Worm (Caenorhabditis elegans) whole organism, young adult: ENCODE results near the gene Y66D12A.19.

Experiments used
- B0019.2 ChIP-seq: fragments of 200-800 bp; sonication (Bioruptor generic); conservative IDR thresholded peaks from 2 replicates; pipeline ENCODE4 v1.3.6; 2022; ENCODE audit warnings: missing genetic modification reagents, missing genetic modification characterization, missing compliant biosample characterization
- F10E7.11 ChIP-seq: sonication (generic microtip); optimal IDR thresholded peaks from 2 replicates; lab custom pipeline; 2017; ENCODE audit warnings: mild to moderate bottlenecking, missing genetic modification characterization, moderate library complexity, missing compliant biosample characterization
- F39B2.1 ChIP-seq: fragments of 200-800 bp; sonication (Bioruptor generic); IDR thresholded peaks from 2 replicates; pipeline ENCODE4 v1.3.6; 2022; ENCODE audit warnings: missing genetic modification reagents, missing genetic modification characterization, missing compliant biosample characterization
- F49E8.2 ChIP-seq: sonication (generic microtip); optimal IDR thresholded peaks from 3 replicates; lab custom pipeline; 2017; ENCODE audit warnings: missing genetic modification characterization, mild to moderate bottlenecking, missing compliant biosample characterization, antibody characterized with exemption, moderate library complexity; ENCODE audit not compliant: insufficient read depth
- F55B11.4 ChIP-seq: sonication (generic microtip); optimal IDR thresholded peaks from 2 replicates; lab custom pipeline; 2016; ENCODE audit warnings: missing compliant biosample characterization, missing genetic modification characterization, borderline replicate concordance; ENCODE audit not compliant: insufficient read depth
- F57C9.4 ChIP-seq: sonication (generic microtip); optimal IDR thresholded peaks from 2 replicates; lab custom pipeline; 2017; ENCODE audit warnings: mild to moderate bottlenecking, missing genetic modification characterization, missing compliant biosample characterization
- K11D2.4 ChIP-seq: fragments of 200-800 bp; sonication (Bioruptor generic); IDR thresholded peaks from 2 replicates; pipeline ENCODE4 v1.3.6; 2022; ENCODE audit warnings: missing genetic modification reagents, missing genetic modification characterization, missing compliant biosample characterization
- T26A5.8 ChIP-seq: sonication (generic microtip); optimal IDR thresholded peaks from 2 replicates; lab custom pipeline; 2016; ENCODE audit warnings: missing genetic modification characterization, missing compliant biosample characterization
- Y79H2A.3 ChIP-seq: fragments of 200-800 bp; sonication (Bioruptor generic); conservative IDR thresholded peaks from 2 replicates; pipeline ENCODE4 v1.3.6; 2022; ENCODE audit warnings: missing genetic modification reagents, missing genetic modification characterization, missing compliant biosample characterization
- ama-1 ChIP-seq, 3 experiments: fragments of 150-350 bp in 1 of 3; sonication (generic microtip) in 2 of 3; optimal IDR thresholded peaks; 2 replicates each; lab custom pipeline; 2014 to 2018; ENCODE audit warnings: missing biosample characterization in 2 of 3, missing genetic modification characterization in 2 of 3, missing genetic modification reagents in 2 of 3
- attf-3 ChIP-seq: fragments of 200-800 bp; sonication (Bioruptor generic); conservative IDR thresholded peaks from 2 replicates; pipeline ENCODE4 v1.3.6; 2022; ENCODE audit warnings: missing genetic modification reagents, missing genetic modification characterization, missing compliant biosample characterization
- attf-5 ChIP-seq: fragments of 200-800 bp; sonication (Bioruptor generic); optimal IDR thresholded peaks from 2 replicates; lab custom pipeline; 2018; ENCODE audit warnings: mild to moderate bottlenecking, missing genetic modification characterization, missing compliant biosample characterization
- bed-1 ChIP-seq: fragments of 200-800 bp; sonication (Bioruptor generic); IDR thresholded peaks from 2 replicates; pipeline ENCODE4 v1.3.6; 2022; ENCODE audit warnings: missing genetic modification reagents, missing genetic modification characterization, missing compliant biosample characterization
- bed-2 ChIP-seq: fragments of 200-800 bp; sonication (Bioruptor generic); IDR thresholded peaks from 2 replicates; pipeline ENCODE4 v1.3.6; 2022; ENCODE audit warnings: missing genetic modification reagents, missing genetic modification characterization, missing compliant biosample characterization
- cebp-1 ChIP-seq, 2 experiments: fragments of 200-800 bp in 1 of 2; sonication (Bioruptor generic) in 1 of 2; sonication (generic microtip) in 1 of 2; IDR thresholded peaks in 1 of 2; optimal IDR thresholded peaks in 1 of 2; 2 replicates each; pipeline versions ENCODE4 v1.3.6 to Lab custom; 2017 to 2022; ENCODE audit warnings: missing compliant biosample characterization in 2 of 2, missing genetic modification characterization in 2 of 2, mild to moderate bottlenecking in 1 of 2, missing genetic modification reagents in 1 of 2, moderate library complexity in 1 of 2
- ceh-58 ChIP-seq: fragments of 200-800 bp; sonication (Bioruptor generic); IDR thresholded peaks from 2 replicates; pipeline ENCODE4 v1.3.6; 2022; ENCODE audit warnings: missing genetic modification characterization, missing compliant biosample characterization
- egrh-3 ChIP-seq: fragments of 200-800 bp; sonication (Bioruptor generic); IDR thresholded peaks from 2 replicates; pipeline ENCODE4 v1.3.6; 2022; ENCODE audit warnings: missing genetic modification reagents, missing genetic modification characterization, missing compliant biosample characterization
- gei-17 ChIP-seq: fragments of 200-800 bp; sonication (Bioruptor generic); optimal IDR thresholded peaks from 2 replicates; lab custom pipeline; 2018; ENCODE audit warnings: mild to moderate bottlenecking, missing genetic modification characterization, missing compliant biosample characterization
- hmg-1.2 ChIP-seq: fragments of 200-800 bp; sonication (Bioruptor generic); IDR thresholded peaks from 2 replicates; pipeline ENCODE4 v1.3.6; 2022; ENCODE audit warnings: missing genetic modification reagents, missing genetic modification characterization, missing compliant biosample characterization
- hmg-20 ChIP-seq: fragments of 200-800 bp; sonication (Bioruptor generic); IDR thresholded peaks from 2 replicates; pipeline ENCODE4 v1.3.6; 2022; ENCODE audit warnings: missing genetic modification reagents, missing genetic modification characterization, missing compliant biosample characterization
- lin-40 ChIP-seq: sonication (generic microtip); optimal IDR thresholded peaks from 2 replicates; lab custom pipeline; 2016; ENCODE audit warnings: missing genetic modification characterization, mild to moderate bottlenecking, missing compliant biosample characterization, missing genotype, missing genetic modification reagents
- lin-54 ChIP-seq: fragments of 200-800 bp; sonication (Bioruptor generic); optimal IDR thresholded peaks from 2 replicates; lab custom pipeline; 2018; ENCODE audit warnings: mild to moderate bottlenecking, missing genetic modification characterization, missing compliant biosample characterization
- lsl-1 ChIP-seq: fragments of 200-800 bp; sonication (Bioruptor generic); optimal IDR thresholded peaks from 2 replicates; lab custom pipeline; 2018; ENCODE audit warnings: mild to moderate bottlenecking, missing genetic modification characterization, moderate library complexity, missing compliant biosample characterization
- madf-10 ChIP-seq: sonication (generic microtip); optimal IDR thresholded peaks from 2 replicates; lab custom pipeline; 2016; ENCODE audit warnings: mild to moderate bottlenecking, missing genetic modification characterization, missing compliant biosample characterization
- madf-3 ChIP-seq: fragments of 200-800 bp; sonication (Bioruptor generic); IDR thresholded peaks from 2 replicates; pipeline ENCODE4 v1.3.6; 2022; ENCODE audit warnings: missing genetic modification reagents, missing genetic modification characterization, missing compliant biosample characterization
- madf-8 ChIP-seq: fragments of 200-800 bp; sonication (Bioruptor generic); conservative IDR thresholded peaks from 2 replicates; pipeline ENCODE4 v1.3.6; 2022; ENCODE audit warnings: missing genetic modification reagents, missing genetic modification characterization, missing compliant biosample characterization
- mcd-1 ChIP-seq: fragments of 200-800 bp; sonication (Bioruptor generic); IDR thresholded peaks from 2 replicates; pipeline ENCODE4 v1.3.6; 2022; ENCODE audit warnings: missing genetic modification reagents, missing genetic modification characterization, missing compliant biosample characterization
- mel-28 ChIP-seq: sonication (generic microtip); optimal IDR thresholded peaks from 2 replicates; lab custom pipeline; 2016; ENCODE audit warnings: borderline replicate concordance, mild to moderate bottlenecking, missing genetic modification characterization, missing compliant biosample characterization
- mes-4 ChIP-seq: sonication (generic microtip); optimal IDR thresholded peaks from 2 replicates; lab custom pipeline; 2016; ENCODE audit warnings: missing genotype, missing genetic modification characterization, missing compliant biosample characterization
- mxl-1 ChIP-seq: sonication (generic microtip); optimal IDR thresholded peaks from 2 replicates; lab custom pipeline; 2016; ENCODE audit warnings: missing genetic modification characterization, missing compliant biosample characterization
- nfyb-1 ChIP-seq: fragments of 200-800 bp; sonication (Bioruptor generic); IDR thresholded peaks from 2 replicates; pipeline ENCODE4 v1.3.6; 2022; ENCODE audit warnings: missing genetic modification reagents, missing genetic modification characterization, missing compliant biosample characterization
- nhr-80 ChIP-seq: sonication (generic microtip); optimal IDR thresholded peaks from 2 replicates; lab custom pipeline; 2016; ENCODE audit warnings: missing genetic modification characterization, missing compliant biosample characterization
- nhr-90 ChIP-seq: sonication (generic microtip); optimal IDR thresholded peaks from 2 replicates; lab custom pipeline; 2016; ENCODE audit warnings: missing genotype, mild to moderate bottlenecking, missing genetic modification characterization, missing compliant biosample characterization
- sea-2 ChIP-seq: fragments of 200-800 bp; sonication (Bioruptor generic); IDR thresholded peaks from 2 replicates; pipeline ENCODE4 v1.3.6; 2022; ENCODE audit warnings: missing genetic modification characterization, missing compliant biosample characterization
- snpc-1.1 ChIP-seq: sonication (generic microtip); optimal IDR thresholded peaks from 2 replicates; lab custom pipeline; 2017; ENCODE audit warnings: missing genetic modification characterization, mild to moderate bottlenecking, missing compliant biosample characterization, antibody characterized with exemption, moderate library complexity, missing genotype, missing genetic modification reagents; ENCODE audit not compliant: insufficient read depth
- snpc-3.4 ChIP-seq: sonication (generic microtip); optimal IDR thresholded peaks from 2 replicates; lab custom pipeline; 2017; ENCODE audit warnings: missing genetic modification characterization, mild to moderate bottlenecking, missing compliant biosample characterization, antibody characterized with exemption, moderate library complexity, missing genotype, missing genetic modification reagents
- tbp1 ChIP-seq: fragments of 200-800 bp; sonication (Bioruptor generic); optimal IDR thresholded peaks from 2 replicates; lab custom pipeline; 2018; ENCODE audit warnings: mild to moderate bottlenecking, missing genetic modification characterization, missing compliant biosample characterization
- tlf-1 ChIP-seq: fragments of 200-800 bp; sonication (Bioruptor generic); optimal IDR thresholded peaks from 2 replicates; lab custom pipeline; 2018; ENCODE audit warnings: mild to moderate bottlenecking, missing genetic modification characterization, missing compliant biosample characterization
- unc-62 ChIP-seq: fragments of 150-350 bp; optimal IDR thresholded peaks from 2 replicates; lab custom pipeline; 2014; ENCODE audit warnings: missing biosample characterization, missing genetic modification reagents, missing genetic modification characterization
- zfh-2 ChIP-seq: fragments of 200-800 bp; sonication (Bioruptor generic); conservative IDR thresholded peaks from 2 replicates; pipeline ENCODE4 v1.3.6; 2022; ENCODE audit warnings: missing genetic modification reagents, missing genetic modification characterization, missing compliant biosample characterization
- ztf-22 ChIP-seq: fragments of 200-800 bp; sonication (Bioruptor generic); optimal IDR thresholded peaks from 2 replicates; lab custom pipeline; 2018; ENCODE audit warnings: mild to moderate bottlenecking, missing genetic modification characterization, moderate library complexity, missing compliant biosample characterization
- ztf-28 ChIP-seq: fragments of 200-800 bp; sonication (Bioruptor generic); IDR thresholded peaks from 2 replicates; pipeline ENCODE4 v1.3.6; 2022; ENCODE audit warnings: missing genetic modification reagents, missing genetic modification characterization, missing compliant biosample characterization

Y66D12A.19 gene

ce11 chrIII:11489601-11490000, 19.3 kb upstream of the Y66D12A.19 start:
- TF ChIP-seq F57C9.4 (tag; lab: Kevin White, UChicago) (no peak), K11D2.4 (GFP tag; lab: Robert Waterston, UW) (no peak), ama-1 (optimal IDR thresholded peaks at IDR 0.05; lab: Kevin White, UChicago) (no peak), ama-1 (GFP tag; optimal IDR thresholded peaks at IDR 0.05; lab: Kevin White, UChicago) (no peak), Y79H2A.3 (GFP tag; lab: Robert Waterston, UW) (no peak), lin-40 (tag; lab: Kevin White, UChicago) (no peak), ztf-28 (GFP tag; lab: Robert Waterston, UW) (no peak), hmg-20 (GFP tag; lab: Robert Waterston, UW) (no peak), sea-2 (GFP tag; lab: Robert Waterston, UW) (no peak), T26A5.8 (tag; lab: Kevin White, UChicago) (no peak), nhr-90 (tag; lab: Kevin White, UChicago) (no peak), madf-10 (tag; lab: Kevin White, UChicago) (no peak), gei-17 (GFP tag; lab: Kevin White, UChicago) (no peak), F49E8.2 (tag; lab: Kevin White, UChicago) (no peak), attf-3 (GFP tag; lab: Robert Waterston, UW) (no peak), madf-8 (GFP tag; lab: Robert Waterston, UW) (no peak), ztf-22 (GFP tag; lab: Kevin White, UChicago) (no peak), mel-28 (tag; lab: Kevin White, UChicago) (no peak), bed-1 (GFP tag; lab: Robert Waterston, UW) (no peak)

- no peak for TF ChIP-seq snpc-3.4 (tag; lab: Kevin White, UChicago)
- peak; percentile 72; the same call in 1 of the 2 replicates for TF ChIP-seq nfyb-1 (GFP tag; lab: Robert Waterston, UW)
Observed at ce11 chrIII:11490221-11490620, 18.7 kb upstream of the Y66D12A.19 start.

DNA sequence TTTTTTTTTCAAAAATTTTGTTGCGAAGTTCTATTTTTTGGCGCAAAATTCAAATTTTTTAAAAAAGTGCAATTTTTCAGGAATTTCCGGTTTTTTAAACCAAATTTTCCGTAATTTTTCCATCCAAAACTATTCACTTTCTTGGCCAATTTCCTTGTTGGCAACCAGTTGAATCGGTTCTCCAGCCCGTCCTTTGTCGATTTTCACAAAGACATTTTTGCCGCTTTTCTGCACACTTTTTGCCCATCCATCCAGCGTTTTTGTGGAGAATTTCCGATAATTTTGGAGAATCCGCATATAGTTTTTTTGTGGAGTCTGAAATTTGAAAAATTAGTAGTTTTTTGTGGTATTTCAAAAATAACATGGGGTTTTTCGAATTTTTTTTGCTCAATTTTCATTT, 16.4 kb upstream of the Y66D12A.19 start:
- TF ChIP-seq B0019.2: no peak
- no peak for TF ChIP-seq F55B11.4 (tag; lab: Kevin White, UChicago)
- no peak for TF ChIP-seq F39B2.1 (GFP tag; lab: Robert Waterston, UW)
- TF ChIP-seq mes-4 (tag; lab: Kevin White, UChicago): no peak
- no peak for TF ChIP-seq F10E7.11 (tag; lab: Kevin White, UChicago)
- TF ChIP-seq unc-62 (GFP tag; lab: Kevin White, UChicago): no peak
- TF ChIP-seq, all 124 proteins: peak for 0

- peak; percentile 91 for TF ChIP-seq nhr-80 (tag; lab: Kevin White, UChicago)
- TF ChIP-seq mel-28 (tag; lab: Kevin White, UChicago): no peak
- TF ChIP-seq cebp-1 (GFP tag; IDR thresholded peaks at IDR 0.05; lab: Robert Waterston, UW): no peak
- peak; percentile 53 for TF ChIP-seq cebp-1 (tag; optimal IDR thresholded peaks at IDR 0.05; lab: Kevin White, UChicago)
- no peak for TF ChIP-seq ceh-58 (GFP tag; lab: Robert Waterston, UW)
- TF ChIP-seq mcd-1 (GFP tag; lab: Robert Waterston, UW): no peak
- no peak for TF ChIP-seq lsl-1 (GFP tag; lab: Kevin White, UChicago)
- TF ChIP-seq zfh-2 (GFP tag; lab: Robert Waterston, UW): 0 out of 2 replicates have a peak, but pooled peaks have one; percentile 22
- peak; percentile 40 for TF ChIP-seq tbp1 (GFP tag; lab: Kevin White, UChicago)
- peak; percentile 58 for TF ChIP-seq attf-5 (GFP tag; lab: Kevin White, UChicago)
- peak; percentile 30 for TF ChIP-seq lin-40 (tag; lab: Kevin White, UChicago)
- no peak for TF ChIP-seq mxl-1 (tag; lab: Kevin White, UChicago)
- TF ChIP-seq madf-8 (GFP tag; lab: Robert Waterston, UW): no peak
- TF ChIP-seq egrh-3 (GFP tag; lab: Robert Waterston, UW): peak; percentile 59
- no peak for TF ChIP-seq madf-3
- TF ChIP-seq hmg-1.2 (GFP tag; lab: Robert Waterston, UW): peak; percentile 32; the same call in 1 of the 2 replicates
- TF ChIP-seq nhr-90 (tag; lab: Kevin White, UChicago): peak; percentile 1
- TF ChIP-seq tlf-1: no peak
- TF ChIP-seq snpc-1.1 (tag; lab: Kevin White, UChicago): no peak
- no peak for TF ChIP-seq madf-10 (tag; lab: Kevin White, UChicago)
- peak; percentile 7 for TF ChIP-seq unc-62 (GFP tag; lab: Kevin White, UChicago)
- no peak for TF ChIP-seq bed-2 (GFP tag; lab: Robert Waterston, UW)
- TF ChIP-seq lin-54 (GFP tag; lab: Kevin White, UChicago): no peak
Observed at ce11 chrIII:11496496-11496895, 12.4 kb upstream of the Y66D12A.19 start, which contains the start of gene Y66D12A.24. Gene Y66D12A.24, plus strand, starts transcription at chrIII:11496865.
